Worm (Caenorhabditis elegans) whole organism, L1 larva: ENCODE measurements around the gene str-173.

Source experiments
- C04F5.9 ChIP-seq: sonication (generic microtip); optimal IDR thresholded peaks from 2 replicates; lab custom pipeline; 2016; ENCODE audit warnings: missing genetic modification characterization, missing compliant biosample characterization
- Y116A8C.19 ChIP-seq: sonication (generic microtip); optimal IDR thresholded peaks from 2 replicates; lab custom pipeline; 2016; ENCODE audit warnings: missing compliant biosample characterization, missing genetic modification characterization, borderline replicate concordance
- aly-2 ChIP-seq: fragments of 150-350 bp; optimal IDR thresholded peaks from 2 replicates; lab custom pipeline; 2014; ENCODE audit warnings: missing biosample characterization, missing genetic modification characterization
- ceh-63 ChIP-seq: fragments of 200-800 bp; sonication (Bioruptor generic); optimal IDR thresholded peaks from 2 replicates; lab custom pipeline; 2018; ENCODE audit warnings: mild to moderate bottlenecking, missing genetic modification characterization, missing compliant biosample characterization
- ceh-8 ChIP-seq: fragments of 200-800 bp; sonication (Bioruptor generic); optimal IDR thresholded peaks from 2 replicates; lab custom pipeline; 2018; ENCODE audit warnings: mild to moderate bottlenecking, missing genetic modification characterization, moderate library complexity, missing compliant biosample characterization
- ceh-88 ChIP-seq: fragments of 200-800 bp; sonication (Bioruptor generic); IDR thresholded peaks from 2 replicates; pipeline ENCODE4 v1.3.6; 2022; ENCODE audit warnings: missing genetic modification characterization, missing compliant biosample characterization
- ces-1 ChIP-seq: fragments of 150-350 bp; optimal IDR thresholded peaks from 2 replicates; lab custom pipeline; 2014; ENCODE audit warnings: missing biosample characterization, missing genetic modification reagents, missing genetic modification characterization
- dpl-1 ChIP-seq, 3 experiments: fragments of 150-350 bp in 2 of 3; sonication (generic microtip) in 1 of 3; optimal IDR thresholded peaks; 2 replicates each; lab custom pipeline; 2014 to 2017; ENCODE audit warnings: missing biosample characterization in 3 of 3, missing genetic modification characterization in 3 of 3, missing genetic modification reagents in 3 of 3
- dsc-1 ChIP-seq: sonication (generic microtip); optimal IDR thresholded peaks from 2 replicates; lab custom pipeline; 2016; ENCODE audit warnings: mild to moderate bottlenecking, missing genetic modification characterization, missing compliant biosample characterization
- efl-3 ChIP-seq: fragments of 200-800 bp; sonication (Bioruptor generic); optimal IDR thresholded peaks from 2 replicates; lab custom pipeline; 2018; ENCODE audit warnings: mild to moderate bottlenecking, missing genetic modification characterization, missing compliant biosample characterization
- egl-13 ChIP-seq: sonication (generic microtip); optimal IDR thresholded peaks from 2 replicates; lab custom pipeline; 2016; ENCODE audit warnings: missing genotype, missing genetic modification reagents, missing genetic modification characterization, missing compliant biosample characterization
- egl-27 ChIP-seq, 2 experiments: fragments of 150-350 bp in 1 of 2; sonication (generic microtip); optimal IDR thresholded peaks; 3 replicates each; lab custom pipeline; 2017 to 2018; ENCODE audit warnings: missing biosample characterization in 2 of 2, missing genetic modification characterization in 2 of 2, missing genetic modification reagents in 2 of 2
- elt-2 ChIP-seq: sonication (generic microtip); optimal IDR thresholded peaks from 2 replicates; lab custom pipeline; 2016; ENCODE audit warnings: missing genetic modification characterization, mild to moderate bottlenecking, inconsistent platforms, missing compliant biosample characterization, missing genetic modification reagents
- elt-3 ChIP-seq, 6 experiments: fragments of 150-350 bp in 1 of 6; sonication (generic microtip); optimal IDR thresholded peaks; 2 replicates each; lab custom pipeline; 2017 to 2018; ENCODE audit warnings: missing biosample characterization in 6 of 6, missing genetic modification characterization in 6 of 6, inconsistent platforms in 1 of 6
- ets-5 ChIP-seq: fragments of 200-800 bp; sonication (Bioruptor generic); IDR thresholded peaks from 2 replicates; pipeline ENCODE4 v1.3.6; 2022; ENCODE audit warnings: missing genetic modification characterization, missing compliant biosample characterization
- fkh-8 ChIP-seq: sonication (generic microtip); optimal IDR thresholded peaks from 2 replicates; lab custom pipeline; 2016; ENCODE audit warnings: mild to moderate bottlenecking, missing genetic modification characterization, missing compliant biosample characterization
- hlh-17 ChIP-seq: fragments of 200-800 bp; sonication (Bioruptor generic); optimal IDR thresholded peaks from 2 replicates; lab custom pipeline; 2018; ENCODE audit warnings: missing genetic modification characterization, mild to moderate bottlenecking, missing compliant biosample characterization, moderate library complexity, borderline replicate concordance
- hlh-4 ChIP-seq: sonication (generic microtip); optimal IDR thresholded peaks from 2 replicates; lab custom pipeline; 2016; ENCODE audit warnings: mild to moderate bottlenecking, missing genetic modification characterization, missing compliant biosample characterization
- isw-1 ChIP-seq: fragments of 200-800 bp; sonication (Bioruptor generic); IDR thresholded peaks from 2 replicates; pipeline ENCODE4 v1.3.6; 2022; ENCODE audit warnings: missing genetic modification characterization, missing compliant biosample characterization
- lin-13 ChIP-seq: fragments of 150-350 bp; optimal IDR thresholded peaks from 2 replicates; lab custom pipeline; 2014; ENCODE audit warnings: missing biosample characterization, missing genetic modification reagents, missing genetic modification characterization
- lin-15B ChIP-seq: fragments of 150-350 bp; sonication (generic microtip); optimal IDR thresholded peaks from 3 replicates; lab custom pipeline; 2014; ENCODE audit warnings: missing biosample characterization, missing genetic modification characterization
- mdl-1 ChIP-seq, 2 experiments: fragments of 150-350 bp; optimal IDR thresholded peaks; 2 replicates each; lab custom pipeline; 2014 to 2017; ENCODE audit warnings: missing biosample characterization in 2 of 2, missing genetic modification characterization in 2 of 2, inconsistent platforms in 1 of 2
- mef-2 ChIP-seq: fragments of 150-350 bp; optimal IDR thresholded peaks from 2 replicates; lab custom pipeline; 2014; ENCODE audit warnings: missing biosample characterization, missing genetic modification characterization
- nhr-19 ChIP-seq: fragments of 200-800 bp; sonication (Bioruptor generic); conservative IDR thresholded peaks from 2 replicates; pipeline ENCODE4 v1.3.6; 2022; ENCODE audit warnings: missing genetic modification characterization, missing compliant biosample characterization
- nhr-71 ChIP-seq: sonication (generic microtip); optimal IDR thresholded peaks from 2 replicates; lab custom pipeline; 2016; ENCODE audit warnings: mild to moderate bottlenecking, missing genetic modification characterization, moderate library complexity, missing compliant biosample characterization
- nhr-76 ChIP-seq: sonication (generic microtip); optimal IDR thresholded peaks from 2 replicates; lab custom pipeline; 2017; ENCODE audit warnings: missing biosample characterization, missing genetic modification characterization
- nhr-77 ChIP-seq: fragments of 150-350 bp; optimal IDR thresholded peaks from 2 replicates; lab custom pipeline; 2014; ENCODE audit warnings: missing biosample characterization, missing genetic modification characterization
- nhr-84 ChIP-seq: sonication (generic microtip); optimal IDR thresholded peaks from 2 replicates; lab custom pipeline; 2017; ENCODE audit warnings: missing biosample characterization, missing genetic modification characterization
- pag-3 ChIP-seq: sonication (generic microtip); optimal IDR thresholded peaks from 2 replicates; lab custom pipeline; 2017; ENCODE audit warnings: missing genetic modification characterization, mild to moderate bottlenecking, missing compliant biosample characterization, antibody characterized with exemption, borderline replicate concordance; ENCODE audit not compliant: insufficient read depth
- rnt-1 ChIP-seq: sonication (generic microtip); optimal IDR thresholded peaks from 2 replicates; lab custom pipeline; 2016; ENCODE audit warnings: mild to moderate bottlenecking, missing genetic modification characterization, moderate library complexity, missing compliant biosample characterization
- snpc-4 ChIP-seq: fragments of 150-350 bp; optimal IDR thresholded peaks from 2 replicates; lab custom pipeline; 2014; ENCODE audit warnings: missing biosample characterization, missing genetic modification characterization
- snu-23 ChIP-seq: sonication (generic microtip); optimal IDR thresholded peaks from 2 replicates; lab custom pipeline; 2016; ENCODE audit warnings: missing genetic modification characterization, missing compliant biosample characterization
- sox-4 ChIP-seq: sonication (generic microtip); optimal IDR thresholded peaks from 2 replicates; lab custom pipeline; 2016; ENCODE audit warnings: missing genetic modification characterization, missing compliant biosample characterization
- sptf-1 ChIP-seq: fragments of 150-350 bp; optimal IDR thresholded peaks from 2 replicates; lab custom pipeline; 2014; ENCODE audit warnings: missing biosample characterization, missing genetic modification characterization
- tlp-1 ChIP-seq: fragments of 150-350 bp; optimal IDR thresholded peaks from 2 replicates; lab custom pipeline; 2014; ENCODE audit warnings: missing biosample characterization, missing genetic modification characterization
- unc-62 ChIP-seq: fragments of 150-350 bp; optimal IDR thresholded peaks from 2 replicates; lab custom pipeline; 2014; ENCODE audit warnings: missing biosample characterization, missing genetic modification reagents, missing genetic modification characterization
- unc-86 ChIP-seq: sonication (generic microtip); optimal IDR thresholded peaks from 2 replicates; lab custom pipeline; 2016; ENCODE audit warnings: missing genetic modification characterization, missing compliant biosample characterization
- vab-15 ChIP-seq: sonication (generic microtip); optimal IDR thresholded peaks from 2 replicates; lab custom pipeline; 2017; ENCODE audit warnings: missing genotype, mild to moderate bottlenecking, missing genetic modification characterization, missing compliant biosample characterization
- ztf-4 ChIP-seq: fragments of 150-350 bp; optimal IDR thresholded peaks from 2 replicates; lab custom pipeline; 2014; ENCODE audit warnings: missing biosample characterization, missing genetic modification characterization

str-173 gene

DNA sequence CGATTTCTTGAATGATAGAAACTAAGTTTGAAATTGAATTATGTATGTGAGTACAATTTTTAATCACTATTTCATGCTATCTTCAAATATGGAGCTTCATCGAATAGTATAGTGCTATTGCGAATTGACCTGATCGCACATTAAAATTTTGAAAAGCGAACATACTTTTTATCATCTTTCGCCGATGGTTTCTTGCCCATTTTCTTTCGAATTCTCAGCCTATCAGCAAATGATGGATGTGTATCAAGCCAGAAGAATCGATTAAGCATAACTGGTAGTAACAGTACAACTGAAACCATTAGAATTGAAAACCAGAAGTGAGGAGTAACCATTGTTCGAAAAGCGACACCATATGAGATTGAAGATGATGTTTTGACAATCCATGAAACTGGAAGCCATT lies 31.9 kb upstream of the str-173 start:
- no peak for TF ChIP-seq elt-2 (tag; lab: Kevin White, UChicago)
- TF ChIP-seq unc-86 (tag; lab: Kevin White, UChicago): no peak
- no peak for TF ChIP-seq unc-62
- no peak for TF ChIP-seq nhr-19 (GFP tag; lab: Robert Waterston, UW)
- TF ChIP-seq ztf-4 (tag; lab: Kevin White, UChicago): no peak
- no peak for TF ChIP-seq isw-1
- TF ChIP-seq egl-13: no peak
- TF ChIP-seq ceh-8 (GFP tag; lab: Kevin White, UChicago): no peak
- TF ChIP-seq snu-23: no peak
- TF ChIP-seq hlh-17 (GFP tag; lab: Kevin White, UChicago): no peak
- no peak for TF ChIP-seq sox-4

DNA sequence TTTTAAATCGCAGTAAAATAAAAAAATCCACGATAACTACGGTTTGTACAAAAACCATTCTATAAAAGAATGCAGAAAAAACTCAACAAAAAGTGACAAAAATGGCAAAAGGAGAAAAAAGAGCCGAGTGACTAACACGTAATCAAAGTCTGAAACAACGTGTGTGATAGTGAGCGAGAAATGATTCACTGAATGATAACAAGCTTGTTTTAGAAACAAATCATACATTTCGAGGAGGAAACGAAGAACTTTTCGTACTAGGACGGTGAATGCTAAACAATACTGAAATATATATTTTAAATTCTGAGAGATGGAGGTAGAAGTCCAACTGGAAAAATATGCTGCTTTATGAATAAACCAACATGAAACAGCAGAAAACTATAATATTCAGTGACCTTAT lies 19.5 kb upstream of the str-173 start:
- no peak for TF ChIP-seq lin-13 (GFP tag; lab: Kevin White, UChicago)
- no peak for TF ChIP-seq C04F5.9 (tag; lab: Kevin White, UChicago)
- peak; percentile 48 for TF ChIP-seq elt-2 (tag; lab: Kevin White, UChicago)
- no peak for TF ChIP-seq snu-23

DNA sequence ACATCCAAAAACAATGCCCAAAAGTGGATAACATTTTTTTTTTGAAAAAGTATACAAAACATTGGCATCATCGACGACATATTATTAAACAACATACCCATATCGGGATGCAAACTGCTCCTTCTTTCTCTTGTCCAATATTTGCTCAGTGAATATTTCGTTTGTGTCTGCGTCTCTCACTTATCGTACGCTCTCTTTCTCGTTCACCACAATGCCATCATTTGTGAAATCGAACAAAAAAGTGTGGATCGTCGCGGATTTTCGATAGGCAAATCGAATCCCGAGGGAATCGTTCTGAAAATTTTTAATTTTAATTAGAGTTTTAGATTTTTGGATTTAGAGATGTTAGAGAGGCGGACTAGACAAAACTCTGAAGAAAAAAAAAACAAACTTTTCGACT lies 14.8 kb upstream of the str-173 start, which contains the start of gene tat-2:
TSS of gene tat-2 (minus strand) at position 101 of the 400 bp plus-strand sequence.
- no peak for TF ChIP-seq tlp-1 (tag; lab: Kevin White, UChicago)
- TF ChIP-seq dpl-1 (GFP tag; optimal IDR thresholded peaks at IDR 0.05; lab: Kevin White, UChicago): no peak
- TF ChIP-seq dsc-1 (tag; lab: Kevin White, UChicago): no peak
- no peak for TF ChIP-seq nhr-19 (GFP tag; lab: Robert Waterston, UW)
- no peak for TF ChIP-seq aly-2 (tag; lab: Kevin White, UChicago)
- no peak for TF ChIP-seq fkh-8
- no peak for TF ChIP-seq ceh-88
- TF ChIP-seq vab-15 (tag; lab: Kevin White, UChicago): no peak
- no peak for TF ChIP-seq snpc-4 (tag; lab: Kevin White, UChicago)
- TF ChIP-seq Y116A8C.19 (tag; lab: Kevin White, UChicago): no peak
- no peak for TF ChIP-seq unc-86 (tag; lab: Kevin White, UChicago)
- no peak for TF ChIP-seq ceh-8 (GFP tag; lab: Kevin White, UChicago)
- no peak for TF ChIP-seq mef-2 (tag; lab: Kevin White, UChicago)
- TF ChIP-seq nhr-84: no peak
- no peak for TF ChIP-seq hlh-4
- no peak for TF ChIP-seq hlh-17 (GFP tag; lab: Kevin White, UChicago)
- TF ChIP-seq sox-4: no peak
- TF ChIP-seq ceh-63 (GFP tag; lab: Kevin White, UChicago): no peak

DNA sequence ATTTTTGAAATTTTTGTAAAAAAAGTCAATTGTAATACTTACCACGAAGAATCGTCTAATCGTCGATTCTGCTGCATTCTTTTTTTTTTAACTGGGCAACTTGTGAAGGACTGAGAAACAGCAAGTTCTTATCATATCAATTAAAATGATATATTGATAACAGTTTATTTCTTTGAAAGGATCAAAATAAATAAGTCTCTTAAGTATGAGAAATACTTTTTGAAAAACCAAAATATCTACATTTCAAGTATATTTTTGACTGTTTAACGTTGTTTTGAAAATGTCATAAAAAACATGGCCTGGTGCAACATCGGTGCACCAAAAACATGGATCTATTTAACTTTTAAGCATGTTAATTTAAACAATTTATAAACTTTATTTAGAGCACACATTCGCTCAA lies 5.4 kb upstream of the str-173 start, which contains the start of gene Y17G9A.2:
TSS of gene Y17G9A.2 (minus strand) at position 101 of the 400 bp plus-strand sequence.
- no peak for TF ChIP-seq nhr-19 (GFP tag; lab: Robert Waterston, UW)
- no peak for TF ChIP-seq ces-1 (GFP tag; lab: Kevin White, UChicago)
- peak in 1 of 6 experiments; percentile 21 for TF ChIP-seq elt-3 (tag; optimal IDR thresholded peaks at IDR 0.05; lab: Kevin White, UChicago)
- no peak for TF ChIP-seq mdl-1 (tag; optimal IDR thresholded peaks at IDR 0.05; lab: Kevin White, UChicago)

DNA sequence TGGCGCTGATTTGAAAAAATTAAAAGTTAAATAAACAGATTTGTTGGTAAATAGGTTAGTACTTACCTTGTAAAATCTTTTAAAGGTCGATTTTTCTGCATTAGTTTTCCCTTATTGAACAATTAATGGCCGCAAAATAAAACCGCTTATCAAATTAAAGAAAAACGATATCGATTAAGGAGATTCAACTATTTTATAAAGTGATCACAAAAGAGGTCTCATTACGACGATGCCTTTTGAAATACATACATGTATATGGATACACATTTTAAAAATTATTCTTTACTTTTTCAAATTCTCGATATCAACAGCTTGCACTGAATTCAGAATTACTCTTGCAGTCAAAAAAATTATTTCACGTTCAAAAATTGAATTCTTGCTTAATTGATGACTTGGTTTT lies 3.0 kb upstream of the str-173 start, which contains the start of gene Y17G9A.3:
TSS of gene Y17G9A.3 (minus strand) at position 101 of the 400 bp plus-strand sequence.
- TF ChIP-seq egl-27 (tag; optimal IDR thresholded peaks at IDR 0.05; lab: Kevin White, UChicago) (no peak), sptf-1 (tag; lab: Kevin White, UChicago) (no peak), ets-5 (GFP tag; lab: Robert Waterston, UW) (no peak), rnt-1 (no peak), nhr-76 (no peak), pag-3 (no peak), ces-1 (GFP tag; lab: Kevin White, UChicago) (no peak), nhr-77 (tag; lab: Kevin White, UChicago) (no peak), nhr-84 (no peak), efl-3 (GFP tag; lab: Kevin White, UChicago) (no peak), nhr-71 (tag; lab: Kevin White, UChicago) (no peak), lin-15B (tag; lab: Kevin White, UChicago) (no peak)
